Worm (Caenorhabditis elegans) whole organism, L1 larva: Measurements from ENCODE around the gene snap-29.

Source experiments
- C34B4.2 ChIP-seq: sonication (generic microtip); optimal IDR thresholded peaks from 2 replicates; lab custom pipeline; 2017; ENCODE audit warnings: mild to moderate bottlenecking, missing genetic modification characterization, missing compliant biosample characterization
- F16B12.6 ChIP-seq: fragments of 150-350 bp; optimal IDR thresholded peaks from 2 replicates; lab custom pipeline; 2014; ENCODE audit warnings: missing biosample characterization, missing genetic modification characterization
- Y116A8C.19 ChIP-seq: sonication (generic microtip); optimal IDR thresholded peaks from 2 replicates; lab custom pipeline; 2016; ENCODE audit warnings: missing compliant biosample characterization, missing genetic modification characterization, borderline replicate concordance
- aha-1 ChIP-seq: fragments of 150-350 bp; optimal IDR thresholded peaks from 2 replicates; lab custom pipeline; 2014; ENCODE audit warnings: missing biosample characterization, missing genetic modification characterization
- alr-1 ChIP-seq: fragments of 200-800 bp; sonication (Bioruptor generic); optimal IDR thresholded peaks from 2 replicates; lab custom pipeline; 2018; ENCODE audit warnings: borderline replicate concordance, mild to moderate bottlenecking, missing genetic modification characterization, missing compliant biosample characterization
- ceh-8 ChIP-seq: fragments of 200-800 bp; sonication (Bioruptor generic); optimal IDR thresholded peaks from 2 replicates; lab custom pipeline; 2018; ENCODE audit warnings: mild to moderate bottlenecking, missing genetic modification characterization, moderate library complexity, missing compliant biosample characterization
- dpl-1 ChIP-seq, 3 experiments: fragments of 150-350 bp in 2 of 3; sonication (generic microtip) in 1 of 3; optimal IDR thresholded peaks; 2 replicates each; lab custom pipeline; 2014 to 2017; ENCODE audit warnings: missing biosample characterization in 3 of 3, missing genetic modification characterization in 3 of 3, missing genetic modification reagents in 3 of 3
- efl-3 ChIP-seq: fragments of 200-800 bp; sonication (Bioruptor generic); optimal IDR thresholded peaks from 2 replicates; lab custom pipeline; 2018; ENCODE audit warnings: mild to moderate bottlenecking, missing genetic modification characterization, missing compliant biosample characterization
- egl-13 ChIP-seq: sonication (generic microtip); optimal IDR thresholded peaks from 2 replicates; lab custom pipeline; 2016; ENCODE audit warnings: missing genotype, missing genetic modification reagents, missing genetic modification characterization, missing compliant biosample characterization
- egl-27 ChIP-seq, 2 experiments: fragments of 150-350 bp in 1 of 2; sonication (generic microtip); optimal IDR thresholded peaks; 3 replicates each; lab custom pipeline; 2017 to 2018; ENCODE audit warnings: missing biosample characterization in 2 of 2, missing genetic modification characterization in 2 of 2, missing genetic modification reagents in 2 of 2
- elt-2 ChIP-seq: sonication (generic microtip); optimal IDR thresholded peaks from 2 replicates; lab custom pipeline; 2016; ENCODE audit warnings: missing genetic modification characterization, mild to moderate bottlenecking, inconsistent platforms, missing compliant biosample characterization, missing genetic modification reagents
- fos-1 ChIP-seq: fragments of 150-350 bp; optimal IDR thresholded peaks from 2 replicates; lab custom pipeline; 2014; ENCODE audit warnings: missing biosample characterization, missing genetic modification characterization
- hlh-17 ChIP-seq: fragments of 200-800 bp; sonication (Bioruptor generic); optimal IDR thresholded peaks from 2 replicates; lab custom pipeline; 2018; ENCODE audit warnings: missing genetic modification characterization, mild to moderate bottlenecking, missing compliant biosample characterization, moderate library complexity, borderline replicate concordance
- irx-1 ChIP-seq: sonication (generic microtip); optimal IDR thresholded peaks from 2 replicates; lab custom pipeline; 2016; ENCODE audit warnings: missing genetic modification characterization, missing compliant biosample characterization
- isw-1 ChIP-seq: fragments of 200-800 bp; sonication (Bioruptor generic); IDR thresholded peaks from 2 replicates; pipeline ENCODE4 v1.3.6; 2022; ENCODE audit warnings: missing genetic modification characterization, missing compliant biosample characterization
- jun-1 ChIP-seq: fragments of 150-350 bp; optimal IDR thresholded peaks from 2 replicates; lab custom pipeline; 2014; ENCODE audit warnings: missing biosample characterization, missing genetic modification reagents, missing genetic modification characterization
- lin-13 ChIP-seq: fragments of 150-350 bp; optimal IDR thresholded peaks from 2 replicates; lab custom pipeline; 2014; ENCODE audit warnings: missing biosample characterization, missing genetic modification reagents, missing genetic modification characterization
- lin-14 ChIP-seq: fragments of 200-800 bp; sonication (Bioruptor generic); optimal IDR thresholded peaks from 2 replicates; lab custom pipeline; 2018; ENCODE audit warnings: mild to moderate bottlenecking, missing genetic modification characterization, moderate library complexity, missing compliant biosample characterization
- lin-15B ChIP-seq: fragments of 150-350 bp; sonication (generic microtip); optimal IDR thresholded peaks from 3 replicates; lab custom pipeline; 2014; ENCODE audit warnings: missing biosample characterization, missing genetic modification characterization
- lin-35 ChIP-seq, 2 experiments: fragments of 150-350 bp; optimal IDR thresholded peaks; 2 replicates each; lab custom pipeline; 2014; ENCODE audit warnings: missing biosample characterization in 2 of 2, missing genetic modification characterization in 2 of 2, missing genetic modification reagents in 2 of 2
- lir-3 ChIP-seq: sonication (generic microtip); optimal IDR thresholded peaks from 2 replicates; lab custom pipeline; 2016; ENCODE audit warnings: mild to moderate bottlenecking, missing genetic modification characterization, moderate library complexity, missing compliant biosample characterization; ENCODE audit not compliant: poor library complexity
- mdl-1 ChIP-seq, 2 experiments: fragments of 150-350 bp; optimal IDR thresholded peaks; 2 replicates each; lab custom pipeline; 2014 to 2017; ENCODE audit warnings: missing biosample characterization in 2 of 2, missing genetic modification characterization in 2 of 2, inconsistent platforms in 1 of 2
- mef-2 ChIP-seq: fragments of 150-350 bp; optimal IDR thresholded peaks from 2 replicates; lab custom pipeline; 2014; ENCODE audit warnings: missing biosample characterization, missing genetic modification characterization
- nhr-11 ChIP-seq: fragments of 150-350 bp; optimal IDR thresholded peaks from 2 replicates; lab custom pipeline; 2014; ENCODE audit warnings: missing biosample characterization, missing genetic modification characterization
- nhr-12 ChIP-seq: sonication (generic microtip); optimal IDR thresholded peaks from 2 replicates; lab custom pipeline; 2017; ENCODE audit warnings: missing biosample characterization, missing genetic modification characterization
- nhr-19 ChIP-seq: fragments of 200-800 bp; sonication (Bioruptor generic); conservative IDR thresholded peaks from 2 replicates; pipeline ENCODE4 v1.3.6; 2022; ENCODE audit warnings: missing genetic modification characterization, missing compliant biosample characterization
- nhr-20 ChIP-seq: sonication (generic microtip); optimal IDR thresholded peaks from 2 replicates; lab custom pipeline; 2016; ENCODE audit warnings: mild to moderate bottlenecking, missing genetic modification characterization, missing compliant biosample characterization
- nhr-237 ChIP-seq: fragments of 150-350 bp; optimal IDR thresholded peaks from 2 replicates; lab custom pipeline; 2014; ENCODE audit warnings: missing biosample characterization, missing genetic modification characterization
- nhr-47 ChIP-seq: sonication (generic microtip); optimal IDR thresholded peaks from 2 replicates; lab custom pipeline; 2016; ENCODE audit warnings: mild to moderate bottlenecking, missing genetic modification characterization, moderate library complexity, missing compliant biosample characterization
- nhr-76 ChIP-seq: sonication (generic microtip); optimal IDR thresholded peaks from 2 replicates; lab custom pipeline; 2017; ENCODE audit warnings: missing biosample characterization, missing genetic modification characterization
- nhr-77 ChIP-seq: fragments of 150-350 bp; optimal IDR thresholded peaks from 2 replicates; lab custom pipeline; 2014; ENCODE audit warnings: missing biosample characterization, missing genetic modification characterization
- nhr-84 ChIP-seq: sonication (generic microtip); optimal IDR thresholded peaks from 2 replicates; lab custom pipeline; 2017; ENCODE audit warnings: missing biosample characterization, missing genetic modification characterization
- nhr-85 ChIP-seq: sonication (generic microtip); peaks from one replicate; lab custom pipeline; 2016; ENCODE audit warnings: missing genetic modification characterization, inconsistent platforms, missing compliant biosample characterization
- pag-3 ChIP-seq: sonication (generic microtip); optimal IDR thresholded peaks from 2 replicates; lab custom pipeline; 2017; ENCODE audit warnings: missing genetic modification characterization, mild to moderate bottlenecking, missing compliant biosample characterization, antibody characterized with exemption, borderline replicate concordance; ENCODE audit not compliant: insufficient read depth
- pax-3 ChIP-seq: fragments of 200-800 bp; sonication (Bioruptor generic); optimal IDR thresholded peaks from 2 replicates; lab custom pipeline; 2018; ENCODE audit warnings: mild to moderate bottlenecking, missing genetic modification characterization, moderate library complexity, missing compliant biosample characterization
- skn-1 ChIP-seq: fragments of 150-350 bp; optimal IDR thresholded peaks from 2 replicates; lab custom pipeline; 2014; ENCODE audit warnings: missing biosample characterization, missing genetic modification characterization
- snpc-4 ChIP-seq: fragments of 150-350 bp; optimal IDR thresholded peaks from 2 replicates; lab custom pipeline; 2014; ENCODE audit warnings: missing biosample characterization, missing genetic modification characterization
- snu-23 ChIP-seq: sonication (generic microtip); optimal IDR thresholded peaks from 2 replicates; lab custom pipeline; 2016; ENCODE audit warnings: missing genetic modification characterization, missing compliant biosample characterization
- sptf-1 ChIP-seq: fragments of 150-350 bp; optimal IDR thresholded peaks from 2 replicates; lab custom pipeline; 2014; ENCODE audit warnings: missing biosample characterization, missing genetic modification characterization
- sup-37 ChIP-seq: fragments of 200-800 bp; sonication (Bioruptor generic); optimal IDR thresholded peaks from 2 replicates; lab custom pipeline; 2018; ENCODE audit warnings: mild to moderate bottlenecking, missing genetic modification characterization, missing compliant biosample characterization
- unc-130 ChIP-seq: fragments of 150-350 bp; optimal IDR thresholded peaks from 2 replicates; lab custom pipeline; 2017; ENCODE audit warnings: missing biosample characterization, missing genetic modification characterization, inconsistent platforms
- unc-30 ChIP-seq: sonication (generic microtip); optimal IDR thresholded peaks from 2 replicates; lab custom pipeline; 2017; ENCODE audit warnings: missing biosample characterization, missing genetic modification characterization
- unc-62 ChIP-seq: fragments of 150-350 bp; optimal IDR thresholded peaks from 2 replicates; lab custom pipeline; 2014; ENCODE audit warnings: missing biosample characterization, missing genetic modification reagents, missing genetic modification characterization
- unc-86 ChIP-seq: sonication (generic microtip); optimal IDR thresholded peaks from 2 replicates; lab custom pipeline; 2016; ENCODE audit warnings: missing genetic modification characterization, missing compliant biosample characterization
- unc-98 ChIP-seq: fragments of 200-800 bp; sonication (Bioruptor generic); IDR thresholded peaks from 2 replicates; pipeline ENCODE4 v1.3.6; 2022; ENCODE audit warnings: missing genetic modification characterization, missing compliant biosample characterization
- vab-15 ChIP-seq: sonication (generic microtip); optimal IDR thresholded peaks from 2 replicates; lab custom pipeline; 2017; ENCODE audit warnings: missing genotype, mild to moderate bottlenecking, missing genetic modification characterization, missing compliant biosample characterization
- zag-1 ChIP-seq: fragments of 150-350 bp; optimal IDR thresholded peaks from 2 replicates; lab custom pipeline; 2014; ENCODE audit warnings: missing biosample characterization, missing genetic modification characterization
- zip-4 ChIP-seq: fragments of 200-800 bp; sonication (Bioruptor generic); optimal IDR thresholded peaks from 2 replicates; lab custom pipeline; 2018; ENCODE audit warnings: mild to moderate bottlenecking, missing genetic modification characterization, moderate library complexity, missing compliant biosample characterization

Gene snap-29

ce11 chrIII:8795595-8796141 lies 19.6 kb downstream of the snap-29 start (continued):
- TF ChIP-seq lin-14 (peak; percentile 100), lir-3 (tag; lab: Kevin White, UChicago) (peak; percentile 88), dpl-1 (GFP tag; optimal IDR thresholded peaks at IDR 0.05; lab: Kevin White, UChicago) (peak; percentile 69 to 74 (median 70)), nhr-237 (tag; lab: Kevin White, UChicago) (peak; percentile 84), F16B12.6 (tag; lab: Kevin White, UChicago) (peak; percentile 7), pax-3 (peak; percentile 90), skn-1 (tag; lab: Kevin White, UChicago) (peak; percentile 92), alr-1 (no peak), sptf-1 (tag; lab: Kevin White, UChicago) (no peak), nhr-11 (tag; lab: Kevin White, UChicago) (peak; percentile 95), mdl-1 (tag; optimal IDR thresholded peaks at IDR 0.05; lab: Kevin White, UChicago) (peak; percentile 50 to 96), mef-2 (peak; percentile 73), nhr-85 (tag; lab: Kevin White, UChicago) (peak; percentile 100), efl-3 (GFP tag; lab: Kevin White, UChicago) (peak; percentile 72), egl-27 (tag; optimal IDR thresholded peaks at IDR 0.05; lab: Kevin White, UChicago) (peak; percentile 93 to 97), jun-1 (tag; lab: Kevin White, UChicago) (peak; percentile 97), zag-1 (tag; lab: Kevin White, UChicago) (peak; percentile 75), elt-2 (tag; lab: Kevin White, UChicago) (peak; percentile 63), unc-62 (peak; percentile 57), vab-15 (no peak), snpc-4 (tag; lab: Kevin White, UChicago) (peak; percentile 95), lin-15B (no peak), nhr-20 (peak; percentile 98), nhr-76 (tag; lab: Kevin White, UChicago) (peak; percentile 83), aha-1 (tag; lab: Kevin White, UChicago) (peak; percentile 84), nhr-84 (tag; lab: Kevin White, UChicago) (no peak), irx-1 (tag; lab: Kevin White, UChicago) (peak; percentile 94), fos-1 (tag; lab: Kevin White, UChicago) (peak; percentile 92), lin-35 (GFP tag; optimal IDR thresholded peaks at IDR 0.05; lab: Kevin White, UChicago) (peak; percentile 83 to 84), zip-4 (GFP tag; lab: Kevin White, UChicago) (peak; percentile 77), pag-3 (tag; lab: Kevin White, UChicago) (peak; percentile 12), nhr-77 (tag; lab: Kevin White, UChicago) (peak; percentile 94)

- TF ChIP-seq egl-27 (tag; optimal IDR thresholded peaks at IDR 0.05; lab: Kevin White, UChicago), result peak; percentile 52 to 55
- TF ChIP-seq sup-37 (GFP tag; lab: Kevin White, UChicago), result peak; percentile 38
- no peak for TF ChIP-seq unc-62
- TF ChIP-seq nhr-76 (tag; lab: Kevin White, UChicago), result no peak
- peak; percentile 28 for TF ChIP-seq ceh-8 (GFP tag; lab: Kevin White, UChicago)
- peak; percentile 72 for TF ChIP-seq nhr-19 (GFP tag; lab: Robert Waterston, UW)
- no peak for TF ChIP-seq Y116A8C.19 (tag; lab: Kevin White, UChicago)
- TF ChIP-seq fos-1 (tag; lab: Kevin White, UChicago), result peak; percentile 87
- peak; percentile 88 for TF ChIP-seq snu-23
- TF ChIP-seq hlh-17 (GFP tag; lab: Kevin White, UChicago), result no peak
- no peak for TF ChIP-seq nhr-12 (tag; lab: Kevin White, UChicago)
- TF ChIP-seq egl-13, result peak; percentile 88
- TF ChIP-seq zip-4 (GFP tag; lab: Kevin White, UChicago), result peak; percentile 35
- TF ChIP-seq C34B4.2 (tag; lab: Kevin White, UChicago), result no peak
- TF ChIP-seq aha-1 (tag; lab: Kevin White, UChicago), result no peak
- peak; percentile 89 for TF ChIP-seq nhr-20
- no peak for TF ChIP-seq unc-30 (tag; lab: Kevin White, UChicago)
- peak; percentile 98 for TF ChIP-seq nhr-85 (tag; lab: Kevin White, UChicago)
- peak; percentile 71 for TF ChIP-seq zag-1 (tag; lab: Kevin White, UChicago)
- TF ChIP-seq isw-1 (GFP tag; lab: Robert Waterston, UW), result peak; percentile 52
- peak; percentile 88 for TF ChIP-seq nhr-47 (tag; lab: Kevin White, UChicago)
- TF ChIP-seq lin-13 (GFP tag; lab: Kevin White, UChicago), result peak; percentile 77
- TF ChIP-seq vab-15, result peak; percentile 25
- peak; percentile 47 for TF ChIP-seq mef-2
- TF ChIP-seq unc-98 (GFP tag; lab: Robert Waterston, UW), result no peak
- TF ChIP-seq lir-3 (tag; lab: Kevin White, UChicago), result peak; percentile 62
- TF ChIP-seq lin-14, result peak; percentile 98
- peak; percentile 92 for TF ChIP-seq unc-86 (tag; lab: Kevin White, UChicago)
- TF ChIP-seq unc-130 (tag; lab: Kevin White, UChicago), result no peak
Measured at ce11 chrIII:8797211-8797733, 21.2 kb downstream of the snap-29 start.
